Fruit fly (Drosophila melanogaster): Measurements from ENCODE around the gene CG5966.

dm6 chrX:6031692-6032091 lies 43.1 kb downstream of the CG5966 start:
- no peak for TF ChIP-seq Dll (optimal IDR thresholded peaks at IDR 0.05)
- TF ChIP-seq CG8478 (optimal IDR thresholded peaks at IDR 0.05), result no peak
- TF ChIP-seq usp (GFP tag; optimal IDR thresholded peaks at IDR 0.05), result no peak
- TF ChIP-seq pan (optimal IDR thresholded peaks at IDR 0.05), result no peak
- TF ChIP-seq psq (optimal IDR thresholded peaks at IDR 0.05), result no peak
- TF ChIP-seq EcR (GFP tag; optimal IDR thresholded peaks at IDR 0.05), result no peak
